Fruit fly (Drosophila melanogaster): Measurements from ENCODE around the gene CG6712.

DNA sequence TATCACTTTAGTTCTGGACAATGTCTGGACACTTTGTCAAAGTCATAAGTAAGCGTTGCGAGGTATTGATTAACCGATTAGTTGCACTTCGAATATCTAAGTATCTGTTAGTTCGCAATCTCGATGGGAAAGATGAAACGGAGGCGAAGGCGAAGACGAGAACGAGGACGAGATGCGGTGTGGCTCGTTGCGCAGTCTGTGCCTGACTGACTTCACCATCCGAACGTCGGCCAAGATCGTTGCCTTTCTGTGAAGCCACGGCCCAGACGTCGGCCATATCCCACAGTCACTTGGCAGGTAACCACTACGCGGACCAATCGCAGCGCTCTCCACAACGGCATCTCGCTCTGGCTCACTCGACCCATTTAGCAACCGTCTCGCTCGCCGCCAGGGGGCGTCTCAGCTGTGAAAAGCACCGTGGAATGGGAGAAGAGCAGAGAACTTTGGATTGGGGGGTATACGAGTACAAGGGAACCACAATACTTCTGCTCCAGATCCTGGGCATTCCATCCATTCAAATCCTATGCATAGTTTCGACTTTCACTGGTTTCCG, 10.6 kb downstream of the CG6712 start, which contains the start of gene prd:
- TF ChIP-seq Sin3A (optimal IDR thresholded peaks at IDR 0.05) (no peak), Bgb (GFP tag; IDR thresholded peaks at IDR 0.05; ENCODE audit: partially characterized antibody) (no peak), stc (GFP tag; IDR thresholded peaks at IDR 0.05) (no peak), CG15696 (tag; optimal IDR thresholded peaks at IDR 0.05) (no peak), zen (tag; optimal IDR thresholded peaks at IDR 0.05) (no peak), CG7372 (GFP tag; IDR thresholded peaks at IDR 0.05) (no peak), CG5953 (GFP tag; IDR thresholded peaks at IDR 0.05) (no peak)

Measured in whole organism, embryonic.